Fruit fly (Drosophila melanogaster) whole organism, embryonic: ENCODE data around the gene Tollo.

ENCODE experiments used
- CG10321 ChIP-seq: fragments of 200-800 bp; sonication (Bioruptor generic); IDR thresholded peaks from 2 replicates; pipeline ENCODE4 v1.3.6; 2022; ENCODE audit warnings: missing biosample characterization, missing genetic modification characterization
- CG10959 ChIP-seq: fragments of 200-800 bp; sonication (Bioruptor generic); IDR thresholded peaks from 2 replicates; pipeline ENCODE4 v1.3.6; 2022; ENCODE audit warnings: missing biosample characterization, missing genetic modification characterization
- CG12236 ChIP-seq: fragments of 200-800 bp; sonication (Bioruptor generic); optimal IDR thresholded peaks from 2 replicates; lab custom pipeline; 2016; ENCODE audit warnings: missing biosample characterization, missing genetic modification characterization
- CG12744 ChIP-seq: fragments of 200-800 bp; sonication (Bioruptor generic); optimal IDR thresholded peaks from 2 replicates; lab custom pipeline; 2016; ENCODE audit warnings: missing biosample characterization, missing genetic modification characterization
- CG13123 ChIP-seq: fragments of 200-800 bp; sonication (Bioruptor generic); optimal IDR thresholded peaks from 2 replicates; lab custom pipeline; 2016; ENCODE audit warnings: missing biosample characterization, missing genetic modification characterization
- CG13624 ChIP-seq: fragments of 200-800 bp; sonication (Bioruptor generic); optimal IDR thresholded peaks from 2 replicates; lab custom pipeline; 2016; ENCODE audit warnings: missing biosample characterization, missing genetic modification characterization
- CG15073 ChIP-seq: fragments of 200-800 bp; sonication (Bioruptor generic); optimal IDR thresholded peaks from 2 replicates; lab custom pipeline; 2016; ENCODE audit warnings: missing biosample characterization, missing genetic modification characterization
- CG1602 ChIP-seq: fragments of 200-800 bp; sonication (Bioruptor generic); optimal IDR thresholded peaks from 3 replicates; lab custom pipeline; 2016; ENCODE audit warnings: missing biosample characterization, missing genetic modification characterization
- CG17568 ChIP-seq: fragments of 200-800 bp; sonication (Bioruptor generic); optimal IDR thresholded peaks from 2 replicates; lab custom pipeline; 2018; ENCODE audit warnings: missing biosample characterization, mild to moderate bottlenecking, missing genetic modification characterization, moderate library complexity
- CG1792 ChIP-seq: fragments of 200-800 bp; sonication (Bioruptor generic); optimal IDR thresholded peaks from 2 replicates; lab custom pipeline; 2016; ENCODE audit warnings: missing biosample characterization, missing genetic modification characterization
- CG30020 ChIP-seq: fragments of 200-800 bp; optimal IDR thresholded peaks from 2 replicates; lab custom pipeline; 2019; ENCODE audit warnings: missing biosample characterization, mild to moderate bottlenecking, missing genetic modification characterization, moderate library complexity
- CG30431 ChIP-seq: fragments of 200-800 bp; sonication (Bioruptor generic); optimal IDR thresholded peaks from 2 replicates; lab custom pipeline; 2017; ENCODE audit warnings: missing biosample characterization, missing genetic modification characterization
- CG31224 ChIP-seq: fragments of 200-800 bp; sonication (Bioruptor generic); IDR thresholded peaks from 2 replicates; pipeline ENCODE4 v1.3.6; 2022; ENCODE audit warnings: missing biosample characterization, missing genetic modification characterization
- CG5953 ChIP-seq: fragments of 200-800 bp; sonication (Bioruptor generic); IDR thresholded peaks from 2 replicates; pipeline ENCODE4 v1.3.6; 2022; ENCODE audit warnings: missing biosample characterization, missing genetic modification characterization
- CG6683 ChIP-seq: fragments of 200-800 bp; sonication (Bioruptor generic); optimal IDR thresholded peaks from 2 replicates; lab custom pipeline; 2017; ENCODE audit warnings: missing biosample characterization, mild to moderate bottlenecking, missing genetic modification characterization, missing genetic modification reagents
- CG8089 ChIP-seq: fragments of 200-800 bp; sonication (Bioruptor generic); optimal IDR thresholded peaks from 3 replicates; lab custom pipeline; 2016; ENCODE audit warnings: missing biosample characterization, missing genetic modification characterization
- CG9609 ChIP-seq: fragments of 200-800 bp; sonication (Bioruptor generic); optimal IDR thresholded peaks from 3 replicates; lab custom pipeline; 2016; ENCODE audit warnings: missing biosample characterization, missing genetic modification characterization
- Ets65A ChIP-seq: fragments of 200-800 bp; sonication (Bioruptor generic); peaks from one replicate; lab custom pipeline; 2016; ENCODE audit warnings: missing biosample characterization, missing genetic modification characterization
- Lim3 ChIP-seq: fragments of 200-800 bp; sonication (Bioruptor generic); IDR thresholded peaks from 2 replicates; pipeline ENCODE4 v1.3.6; 2022; ENCODE audit warnings: missing biosample characterization, missing genetic modification characterization
- MESR4 ChIP-seq: fragments of 200-800 bp; sonication (Bioruptor generic); optimal IDR thresholded peaks from 2 replicates; lab custom pipeline; 2018; ENCODE audit warnings: missing biosample characterization, mild to moderate bottlenecking, missing genetic modification characterization, moderate library complexity
- NFAT ChIP-seq: fragments of 200-800 bp; sonication (Bioruptor generic); IDR thresholded peaks from 2 replicates; pipeline ENCODE4 v1.3.6; 2022; ENCODE audit warnings: missing biosample characterization, missing genetic modification characterization
- Neu2 ChIP-seq: fragments of 200-800 bp; sonication (Bioruptor generic); optimal IDR thresholded peaks from 3 replicates; lab custom pipeline; 2016; ENCODE audit warnings: missing biosample characterization, missing genetic modification characterization, borderline replicate concordance
- Oli ChIP-seq: fragments of 200-800 bp; sonication (Bioruptor generic); optimal IDR thresholded peaks from 2 replicates; lab custom pipeline; 2018; ENCODE audit warnings: missing biosample characterization, mild to moderate bottlenecking, missing genetic modification characterization, moderate library complexity
- Optix ChIP-seq: fragments of 200-800 bp; sonication (Bioruptor generic); IDR thresholded peaks from 3 replicates; pipeline ENCODE4 v1.3.6; 2022; ENCODE audit warnings: missing biosample characterization, missing genetic modification characterization
- Spps ChIP-seq: fragments of 200-800 bp; sonication (Bioruptor generic); optimal IDR thresholded peaks from 2 replicates; lab custom pipeline; 2018; ENCODE audit warnings: missing biosample characterization, mild to moderate bottlenecking, missing genetic modification characterization
- Ssrp ChIP-seq: fragments of 200-800 bp; sonication (Bioruptor generic); optimal IDR thresholded peaks from 2 replicates; lab custom pipeline; 2018; ENCODE audit warnings: missing biosample characterization, mild to moderate bottlenecking, missing genetic modification characterization, moderate library complexity
- ap ChIP-seq: fragments of 200-800 bp; sonication (Bioruptor generic); IDR thresholded peaks from 2 replicates; pipeline ENCODE4 v1.3.6; 2022; ENCODE audit warnings: missing biosample characterization, missing genetic modification characterization
- ase ChIP-seq: fragments of 200-800 bp; sonication (Bioruptor generic); IDR thresholded peaks from 3 replicates; pipeline ENCODE4 v1.3.6; 2022; ENCODE audit warnings: missing biosample characterization, missing genetic modification characterization
- cas ChIP-seq: fragments of 200-800 bp; sonication (Bioruptor generic); IDR thresholded peaks from 2 replicates; pipeline ENCODE4 v1.3.6; 2022; ENCODE audit warnings: missing biosample characterization, missing genetic modification characterization
- dpn ChIP-seq, 2 experiments: fragments of 200-800 bp; sonication (Bioruptor generic); optimal IDR thresholded peaks; 3 replicates each; lab custom pipeline; 2016; ENCODE audit warnings: missing biosample characterization in 2 of 2, missing genetic modification characterization in 2 of 2
- fd3F ChIP-seq: fragments of 200-800 bp; sonication (Bioruptor generic); optimal IDR thresholded peaks from 2 replicates; lab custom pipeline; 2018; ENCODE audit warnings: missing biosample characterization, mild to moderate bottlenecking, missing genetic modification characterization, moderate library complexity
- gcm ChIP-seq: fragments of 200-800 bp; sonication (Bioruptor generic); optimal IDR thresholded peaks from 2 replicates; lab custom pipeline; 2019; ENCODE audit warnings: missing biosample characterization, mild to moderate bottlenecking, missing genetic modification characterization, moderate library complexity
- hb ChIP-seq: fragments of 200-800 bp; sonication (Bioruptor generic); IDR thresholded peaks from 3 replicates; pipeline ENCODE4 v1.3.6; 2022; ENCODE audit warnings: missing biosample characterization, missing genetic modification characterization; ENCODE audit not compliant: partially characterized antibody
- knrl ChIP-seq: fragments of 200-800 bp; sonication (Bioruptor generic); IDR thresholded peaks from 3 replicates; pipeline ENCODE4 v1.3.6; 2022; ENCODE audit warnings: missing biosample characterization, missing genetic modification characterization; ENCODE audit not compliant: partially characterized antibody
- lbe ChIP-seq: fragments of 200-800 bp; sonication (Bioruptor generic); optimal IDR thresholded peaks from 2 replicates; lab custom pipeline; 2016; ENCODE audit warnings: missing biosample characterization, mild to moderate bottlenecking, missing genetic modification characterization
- nmo ChIP-seq: fragments of 200-800 bp; sonication (Bioruptor generic); optimal IDR thresholded peaks from 2 replicates; lab custom pipeline; 2018; ENCODE audit warnings: missing biosample characterization, mild to moderate bottlenecking, missing genetic modification characterization, moderate library complexity
- nom ChIP-seq: fragments of 200-800 bp; sonication (Bioruptor generic); optimal IDR thresholded peaks from 2 replicates; lab custom pipeline; 2017; ENCODE audit warnings: missing biosample characterization, missing genetic modification characterization, mild to moderate bottlenecking, moderate library complexity, missing genetic modification reagents
- org-1 ChIP-seq: fragments of 200-800 bp; sonication (Bioruptor generic); optimal IDR thresholded peaks from 2 replicates; lab custom pipeline; 2017; ENCODE audit warnings: missing biosample characterization, missing genetic modification characterization
- pfk ChIP-seq: fragments of 200-800 bp; sonication (Bioruptor generic); optimal IDR thresholded peaks from 2 replicates; lab custom pipeline; 2018; ENCODE audit warnings: missing biosample characterization, mild to moderate bottlenecking, missing genetic modification characterization, moderate library complexity
- repo ChIP-seq: fragments of 200-800 bp; sonication (Bioruptor generic); optimal IDR thresholded peaks from 2 replicates; lab custom pipeline; 2016; ENCODE audit warnings: missing biosample characterization, missing genetic modification characterization
- sqz ChIP-seq: fragments of 200-800 bp; sonication (Bioruptor generic); optimal IDR thresholded peaks from 3 replicates; lab custom pipeline; 2018; ENCODE audit warnings: missing biosample characterization, mild to moderate bottlenecking, missing genetic modification characterization
- sr ChIP-seq: fragments of 200-800 bp; sonication (Bioruptor generic); IDR thresholded peaks from 3 replicates; pipeline ENCODE4 v1.3.6; 2022; ENCODE audit warnings: missing biosample characterization, missing genetic modification characterization
- tll ChIP-seq, 2 experiments: fragments of 200-800 bp in 1 of 2; fragments of >200 bp in 1 of 2; sonication (Bioruptor generic) in 1 of 2; optimal IDR thresholded peaks; 2 replicates each; lab custom pipeline; 2017 to 2019; ENCODE audit warnings: missing biosample characterization in 2 of 2, missing genetic modification characterization in 2 of 2, mild to moderate bottlenecking in 1 of 2, moderate library complexity in 1 of 2
- tna ChIP-seq: fragments of 200-800 bp; sonication (Bioruptor generic); IDR thresholded peaks from 2 replicates; pipeline ENCODE4 v1.3.6; 2022; ENCODE audit warnings: missing biosample characterization, missing genetic modification characterization; ENCODE audit not compliant: partially characterized antibody
- trh ChIP-seq: fragments of 200-800 bp; sonication (Bioruptor generic); optimal IDR thresholded peaks from 2 replicates; lab custom pipeline; 2016; ENCODE audit warnings: missing biosample characterization, missing genetic modification characterization
- tx ChIP-seq: fragments of 200-800 bp; sonication (Bioruptor generic); optimal IDR thresholded peaks from 2 replicates; lab custom pipeline; 2016; ENCODE audit warnings: missing biosample characterization, missing genetic modification characterization
- zen ChIP-seq: fragments of 200-800 bp; sonication (Bioruptor generic); optimal IDR thresholded peaks from 3 replicates; lab custom pipeline; 2018; ENCODE audit warnings: missing biosample characterization, mild to moderate bottlenecking, missing genetic modification characterization, moderate library complexity
- zfh2 ChIP-seq: fragments of 200-800 bp; sonication (Bioruptor generic); optimal IDR thresholded peaks from 2 replicates; lab custom pipeline; 2016; ENCODE audit warnings: missing biosample characterization, missing genetic modification characterization

Gene Tollo

DNA sequence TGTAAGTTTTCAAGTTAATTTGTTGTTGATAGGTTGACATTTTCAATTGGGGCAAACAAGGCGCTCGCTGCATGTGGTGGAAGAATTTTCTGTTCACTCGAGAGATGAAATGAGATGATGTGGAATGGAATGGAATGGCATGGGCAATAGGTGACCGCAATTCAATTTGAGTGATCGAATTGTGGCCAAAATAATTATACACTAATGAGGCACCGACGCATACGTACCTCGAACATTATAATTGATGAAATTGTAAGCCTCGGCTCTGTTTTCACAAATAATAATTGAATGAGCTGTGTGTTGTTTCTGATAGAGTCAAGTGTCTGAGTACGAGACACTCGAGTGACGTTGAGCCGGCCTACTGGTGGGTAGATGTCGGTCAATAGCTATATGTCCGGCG, 37.4 kb upstream of the Tollo start (continued):
- TF ChIP-seq CG10959, result no peak
- TF ChIP-seq Ets65A, result peak; percentile 92

DNA sequence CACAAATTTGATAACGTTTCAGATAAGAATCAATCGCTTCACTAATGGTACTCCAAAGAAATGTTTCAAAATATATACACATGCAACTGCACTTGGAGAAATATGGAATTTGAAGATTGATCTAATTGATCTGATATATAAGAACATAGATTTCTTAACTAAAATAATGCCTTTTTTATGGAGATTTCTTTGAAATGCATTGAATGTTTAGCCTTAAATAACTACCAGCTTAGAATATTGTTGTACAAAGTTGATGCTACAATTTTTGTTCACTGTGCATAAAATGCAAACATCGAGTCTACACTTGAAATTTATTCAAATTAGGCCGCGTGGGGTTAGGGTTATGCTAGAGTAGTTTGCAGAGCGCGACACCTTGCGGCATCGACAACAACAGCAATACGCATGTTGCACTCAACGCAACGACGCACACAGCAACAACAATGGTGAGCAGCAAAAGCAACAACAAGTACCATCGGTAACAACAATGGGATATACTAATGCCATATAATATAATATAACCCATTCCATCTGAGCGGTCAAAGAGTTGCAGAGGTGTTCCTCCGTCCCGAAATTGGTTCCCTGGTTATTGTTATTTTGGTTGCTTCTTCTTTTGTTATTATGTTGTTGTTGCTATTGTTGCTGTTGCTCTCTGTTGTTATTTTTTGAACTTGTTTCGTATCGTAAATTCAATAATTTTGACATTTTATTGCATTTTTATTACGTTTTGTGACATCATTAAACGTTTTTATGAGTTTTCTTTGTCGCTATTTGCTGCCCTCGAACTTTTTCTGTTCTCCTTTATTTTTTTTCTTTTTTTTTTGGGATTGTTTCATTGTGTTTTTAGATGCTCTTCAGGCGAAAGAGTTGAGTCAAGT, 36.0 kb upstream of the Tollo start:
- TF ChIP-seq CG5953 (GFP tag; lab: Robert Waterston, UW), result no peak
- TF ChIP-seq ap (GFP tag; lab: Robert Waterston, UW), result no peak
- TF ChIP-seq CG9609 (GFP tag; lab: Kevin White, UChicago), result no peak
- TF ChIP-seq CG12744 (GFP tag; lab: Kevin White, UChicago), result no peak
- TF ChIP-seq CG8089, result no peak
- no peak for TF ChIP-seq CG1792
- TF ChIP-seq CG1602 (GFP tag; lab: Kevin White, UChicago), result no peak
- TF ChIP-seq pfk (GFP tag; lab: Kevin White, UChicago), result no peak
- TF ChIP-seq ase (GFP tag; lab: Robert Waterston, UW), result no peak
- no peak for TF ChIP-seq fd3F (GFP tag; lab: Kevin White, UChicago)
- no peak for TF ChIP-seq CG15073 (GFP tag; lab: Kevin White, UChicago)
- TF ChIP-seq CG12236 (GFP tag; lab: Kevin White, UChicago), result peak; percentile 10
- no peak for TF ChIP-seq CG10321 (GFP tag; lab: Robert Waterston, UW)
- no peak for TF ChIP-seq tx (GFP tag; lab: Kevin White, UChicago)
- TF ChIP-seq Neu2 (GFP tag; lab: Kevin White, UChicago), result no peak
- TF ChIP-seq Lim3 (GFP tag; lab: Robert Waterston, UW), result no peak
- no peak for TF ChIP-seq CG31224
- no peak for TF ChIP-seq MESR4 (GFP tag; lab: Kevin White, UChicago)
- no peak for TF ChIP-seq CG17568 (GFP tag; lab: Kevin White, UChicago)
- peak; percentile 7 for TF ChIP-seq CG30431 (GFP tag; lab: Kevin White, UChicago)
- TF ChIP-seq hb, result no peak
- no peak for TF ChIP-seq dpn (GFP tag; optimal IDR thresholded peaks at IDR 0.05; lab: Kevin White, UChicago)
- no peak for TF ChIP-seq org-1 (GFP tag; lab: Kevin White, UChicago)
- TF ChIP-seq sr (GFP tag; lab: Robert Waterston, UW), result no peak
- TF ChIP-seq zen (tag; lab: Kevin White, UChicago), result no peak
- TF ChIP-seq cas, result no peak
- TF ChIP-seq CG13123 (GFP tag; lab: Kevin White, UChicago), result no peak
- TF ChIP-seq sqz (GFP tag; lab: Kevin White, UChicago), result peak; percentile 20
- no peak for TF ChIP-seq CG13624 (GFP tag; lab: Kevin White, UChicago)
- TF ChIP-seq Spps (tag; lab: Kevin White, UChicago), result peak; percentile 34
- no peak for TF ChIP-seq CG6683 (GFP tag; lab: Kevin White, UChicago)
- TF ChIP-seq nom (GFP tag; lab: Kevin White, UChicago), result no peak
- TF ChIP-seq CG30020 (tag; lab: Kevin White, UChicago), result no peak
- no peak for TF ChIP-seq knrl
- TF ChIP-seq trh (GFP tag; lab: Kevin White, UChicago), result no peak
- no peak for TF ChIP-seq tll (GFP tag; optimal IDR thresholded peaks at IDR 0.05; lab: Kevin White, UChicago)
- no peak for TF ChIP-seq gcm (GFP tag; lab: Kevin White, UChicago)
- no peak for TF ChIP-seq NFAT (GFP tag; lab: Robert Waterston, UW)
- no peak for TF ChIP-seq zfh2 (GFP tag; lab: Kevin White, UChicago)
- no peak for TF ChIP-seq Optix
- TF ChIP-seq Ssrp (tag; lab: Kevin White, UChicago), result peak; percentile 4
- TF ChIP-seq repo, result no peak
- no peak for TF ChIP-seq tna (GFP tag; lab: Robert Waterston, UW)
- peak; percentile 23 for TF ChIP-seq Oli (tag; lab: Kevin White, UChicago)
- no peak for TF ChIP-seq lbe (GFP tag; lab: Kevin White, UChicago)
- TF ChIP-seq nmo (GFP tag; lab: Kevin White, UChicago), result peak; percentile 34
